Worm (Caenorhabditis elegans): Measurements from ENCODE around the gene dhs-26.
A peak's percentile ranks its signal among the peaks of the same experiment; 100 is the strongest.

The dhs-26 gene

DNA sequence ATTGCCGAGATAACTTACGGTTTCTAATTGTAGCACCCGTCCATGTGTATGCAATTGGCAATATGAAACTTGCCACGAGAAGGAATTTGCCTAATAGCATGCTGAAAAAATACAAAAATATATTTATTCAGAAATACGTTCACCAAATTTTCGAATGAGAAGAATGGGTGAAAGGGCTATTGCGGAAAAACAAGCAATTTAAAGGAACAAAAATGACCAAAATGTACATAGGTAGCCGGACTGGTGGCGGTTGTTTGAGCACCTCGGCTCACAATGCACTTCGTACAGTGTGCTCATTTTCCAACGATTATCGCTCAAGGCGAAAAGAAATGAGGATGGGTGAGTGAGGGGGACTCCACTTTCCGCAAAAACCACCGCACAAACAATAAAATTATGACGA is 37.6 kb upstream of the dhs-26 start, which contains the start of gene cht-1:
Gene cht-1, minus strand, starts transcription at position 101 of the 400 bp plus-strand sequence.
- TF ChIP-seq nhr-19 (GFP tag; conservative IDR thresholded peaks at IDR 0.05) (no peak), fkh-4 (tag; optimal IDR thresholded peaks at IDR 0.05; ENCODE audit: borderline replicate concordance) (no peak), jun-1 (tag; optimal IDR thresholded peaks at IDR 0.05) (no peak), elt-2 (tag; optimal IDR thresholded peaks at IDR 0.05) (no peak), lin-15B (tag; optimal IDR thresholded peaks at IDR 0.05) (no peak), fkh-8 (tag; optimal IDR thresholded peaks at IDR 0.05) (no peak), unc-130 (tag; optimal IDR thresholded peaks at IDR 0.05) (no peak), mab-9 (GFP tag; IDR thresholded peaks at IDR 0.05) (no peak)

DNA sequence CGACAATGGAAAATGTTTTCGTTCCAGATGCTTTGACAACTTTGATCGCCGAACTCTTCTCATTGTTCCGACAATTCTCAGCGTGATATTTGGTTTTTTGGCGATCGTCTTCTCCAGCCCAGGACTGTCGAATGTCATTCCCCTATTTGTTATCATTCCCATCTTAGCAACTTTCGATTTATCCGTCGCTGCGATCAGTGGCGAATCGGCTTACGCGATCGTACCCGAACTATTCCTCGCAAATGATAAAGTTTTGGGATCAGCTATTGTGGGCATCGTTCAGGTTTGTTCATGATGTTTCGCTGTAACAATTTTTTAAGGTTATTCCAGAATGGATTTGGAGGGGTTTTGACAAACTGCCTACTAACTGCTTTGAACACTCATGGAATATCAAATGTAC is 34.4 kb upstream of the dhs-26 start:
- TF ChIP-seq sox-4 (tag; optimal IDR thresholded peaks at IDR 0.05) (no peak), blmp-1 (tag; optimal IDR thresholded peaks at IDR 0.05) (peak; percentile 70)

DNA sequence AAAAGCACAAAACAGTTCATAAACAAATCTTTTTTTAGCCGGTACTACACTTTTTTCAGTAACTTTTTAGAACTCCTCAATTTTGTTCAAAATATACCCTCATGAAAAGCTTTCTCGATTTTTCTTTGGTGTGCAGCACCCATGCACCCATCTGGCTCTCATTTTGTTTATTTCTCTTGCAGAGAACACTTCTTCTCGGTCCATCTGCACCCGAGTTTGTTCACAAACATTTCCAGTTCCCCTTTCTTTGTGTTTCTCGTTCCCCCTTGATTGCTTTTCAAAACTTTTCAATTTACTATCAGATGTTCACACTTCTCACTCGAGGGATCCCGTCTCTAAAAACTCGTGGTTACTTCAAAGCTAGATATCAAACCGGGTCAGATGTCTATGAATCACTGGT is 31.3 kb upstream of the dhs-26 start, which contains the start of gene slcf-2:
Gene slcf-2, plus strand, starts transcription at position 301 of the 400 bp plus-strand sequence.
- no peak for TF ChIP-seq dpl-1 (GFP tag; optimal IDR thresholded peaks at IDR 0.05)
- TF ChIP-seq ceh-88 (GFP tag; IDR thresholded peaks at IDR 0.05): no peak
- no peak for TF ChIP-seq C04F5.9 (tag; optimal IDR thresholded peaks at IDR 0.05)
- no peak for TF ChIP-seq sptf-1 (tag; optimal IDR thresholded peaks at IDR 0.05)
- peak; percentile 71 for TF ChIP-seq dsc-1 (tag; optimal IDR thresholded peaks at IDR 0.05)
- no peak for TF ChIP-seq ztf-4 (tag; optimal IDR thresholded peaks at IDR 0.05)

ce11 chrX:3385362-3385761 is 23.1 kb upstream of the dhs-26 start, which contains the start of gene acp-1:
Gene acp-1, minus strand, starts transcription at chrX:3385462.
- TF ChIP-seq dpl-1 (GFP tag; optimal IDR thresholded peaks at IDR 0.05) (no peak), ceh-8 (GFP tag; optimal IDR thresholded peaks at IDR 0.05) (no peak), nhr-20 (tag; optimal IDR thresholded peaks at IDR 0.05) (no peak), hpl-2 (GFP tag; optimal IDR thresholded peaks at IDR 0.05) (no peak), ceh-90 (tag; optimal IDR thresholded peaks at IDR 0.05) (no peak), lin-35 (GFP tag; optimal IDR thresholded peaks at IDR 0.05) (no peak), lsy-2 (tag; optimal IDR thresholded peaks at IDR 0.05) (no peak)

- no peak for TF ChIP-seq hlh-17 (GFP tag; optimal IDR thresholded peaks at IDR 0.05; ENCODE audit: borderline replicate concordance)
- TF ChIP-seq tlp-1 (tag; optimal IDR thresholded peaks at IDR 0.05): no peak
- TF ChIP-seq nhr-85 (tag): peak; percentile 43
- TF ChIP-seq lin-35 (GFP tag; optimal IDR thresholded peaks at IDR 0.05): no peak
- no peak for TF ChIP-seq hpl-2 (GFP tag; optimal IDR thresholded peaks at IDR 0.05)
These were observed 17.9 kb upstream of the dhs-26 start, which contains the start of gene ZK563.7 for ce11 chrX:3380167-3380566. Gene ZK563.7, plus strand, starts transcription at chrX:3380467.

ce11 chrX:3379114-3379513 is 16.8 kb upstream of the dhs-26 start, which contains the start of gene sorf-1:
Gene sorf-1, minus strand, starts transcription at chrX:3379248.
- TF ChIP-seq unc-62 (GFP tag; optimal IDR thresholded peaks at IDR 0.05) (no peak), fkh-4 (tag; optimal IDR thresholded peaks at IDR 0.05; ENCODE audit: borderline replicate concordance) (peak; percentile 52), lin-14 (GFP tag; optimal IDR thresholded peaks at IDR 0.05) (peak; percentile 73), Y116A8C.19 (tag; optimal IDR thresholded peaks at IDR 0.05; ENCODE audit: borderline replicate concordance) (no peak), egl-27 (tag; optimal IDR thresholded peaks at IDR 0.05) (no peak), nhr-84 (tag; optimal IDR thresholded peaks at IDR 0.05) (no peak), xbp-1 (tag; optimal IDR thresholded peaks at IDR 0.05) (peak; percentile 42), mdl-1 (tag; optimal IDR thresholded peaks at IDR 0.05) (no peak), tlp-1 (tag; optimal IDR thresholded peaks at IDR 0.05) (no peak), ceh-82 (tag; optimal IDR thresholded peaks at IDR 0.05) (no peak), rnt-1 (tag; optimal IDR thresholded peaks at IDR 0.05) (peak; percentile 95), sox-4 (tag; optimal IDR thresholded peaks at IDR 0.05) (no peak), unc-98 (GFP tag; IDR thresholded peaks at IDR 0.05) (no peak), nhr-47 (tag; optimal IDR thresholded peaks at IDR 0.05) (peak; percentile 58), aly-2 (tag; optimal IDR thresholded peaks at IDR 0.05) (no peak), F16B12.6 (tag; optimal IDR thresholded peaks at IDR 0.05) (no peak), skn-1 (tag; optimal IDR thresholded peaks at IDR 0.05) (no peak), efl-1 (optimal IDR thresholded peaks at IDR 0.05) (peak; percentile 6 to 11), efl-1 (GFP tag; optimal IDR thresholded peaks at IDR 0.05 in 1 of 2) (peak in 1 of 2 experiments; percentile 74), ama-1 (optimal IDR thresholded peaks at IDR 0.05) (no peak), ceh-63 (GFP tag; optimal IDR thresholded peaks at IDR 0.05) (no peak), zag-1 (tag; optimal IDR thresholded peaks at IDR 0.05) (no peak), mep-1 (tag; optimal IDR thresholded peaks at IDR 0.05) (no peak)

Data from whole organism, L1 larva.